Fruit fly (Drosophila melanogaster) whole organism, prepupa: Measurements from ENCODE around the gene mRpL33.
"Not testable (repeated sequence)": the region's sequence is repeated elsewhere in the genome, so short reads cannot be mapped to it uniquely, and the experiment has no call there.

ENCODE experiments used
- CG10669 ChIP-seq: fragments of 200-800 bp; sonication (Bioruptor generic); optimal IDR thresholded peaks from 3 replicates; lab custom pipeline; 2018; ENCODE audit warnings: missing biosample characterization, mild to moderate bottlenecking, missing genetic modification characterization, moderate library complexity
- CG11294 ChIP-seq: fragments of 200-800 bp; sonication (Bioruptor generic); IDR thresholded peaks from 2 replicates; pipeline ENCODE4 v1.3.6; 2022; ENCODE audit warnings: missing biosample characterization, missing genetic modification characterization
- CG11902 ChIP-seq: fragments of 200-800 bp; sonication (Bioruptor generic); optimal IDR thresholded peaks from 3 replicates; lab custom pipeline; 2016; ENCODE audit warnings: missing biosample characterization, missing genetic modification characterization
- CG15336 ChIP-seq: fragments of 200-800 bp; sonication (Bioruptor generic); IDR thresholded peaks from 2 replicates; pipeline ENCODE4 v1.3.6; 2022; ENCODE audit warnings: missing biosample characterization, missing genetic modification characterization
- CG1621 ChIP-seq: fragments of 200-800 bp; sonication (Bioruptor generic); optimal IDR thresholded peaks from 3 replicates; lab custom pipeline; 2018; ENCODE audit warnings: missing biosample characterization, mild to moderate bottlenecking, missing genetic modification characterization
- CG31627 ChIP-seq: fragments of 200-800 bp; sonication (Bioruptor generic); optimal IDR thresholded peaks from 3 replicates; lab custom pipeline; 2016; ENCODE audit warnings: missing biosample characterization, missing genetic modification characterization
- CG34406 ChIP-seq: fragments of 200-800 bp; sonication (Bioruptor generic); optimal IDR thresholded peaks from 3 replicates; lab custom pipeline; 2016; ENCODE audit warnings: missing biosample characterization, missing genetic modification characterization
- CG6163 ChIP-seq: fragments of 200-800 bp; sonication (Bioruptor generic); IDR thresholded peaks from 3 replicates; pipeline ENCODE4 v1.3.6; 2022; ENCODE audit warnings: missing biosample characterization, missing genetic modification characterization
- CG6276 ChIP-seq: fragments of 200-800 bp; sonication (Bioruptor generic); optimal IDR thresholded peaks from 2 replicates; lab custom pipeline; 2017; ENCODE audit warnings: missing biosample characterization, mild to moderate bottlenecking, missing genetic modification characterization
- CG6792 ChIP-seq: fragments of 200-800 bp; sonication (Bioruptor generic); optimal IDR thresholded peaks from 3 replicates; lab custom pipeline; 2016; ENCODE audit warnings: missing biosample characterization, missing genetic modification characterization
- CG7368 ChIP-seq: fragments of 200-800 bp; sonication (Bioruptor generic); optimal IDR thresholded peaks from 3 replicates; lab custom pipeline; 2016; ENCODE audit warnings: missing biosample characterization, missing genetic modification characterization
- CG8119 ChIP-seq: fragments of 200-800 bp; sonication (Bioruptor generic); IDR thresholded peaks from 3 replicates; pipeline ENCODE4 v1.3.6; 2022; ENCODE audit warnings: missing biosample characterization, missing genetic modification characterization
- CG8319 ChIP-seq: fragments of 200-800 bp; sonication (Bioruptor generic); optimal IDR thresholded peaks from 3 replicates; lab custom pipeline; 2016; ENCODE audit warnings: missing biosample characterization, missing genetic modification characterization
- CG9139 ChIP-seq: fragments of 200-800 bp; sonication (Bioruptor generic); optimal IDR thresholded peaks from 3 replicates; lab custom pipeline; 2017; ENCODE audit warnings: missing biosample characterization, mild to moderate bottlenecking, missing genetic modification characterization
- Eip93F ChIP-seq: fragments of 200-800 bp; sonication (Bioruptor generic); optimal IDR thresholded peaks from 2 replicates; lab custom pipeline; 2016; ENCODE audit warnings: missing biosample characterization, mild to moderate bottlenecking, missing genetic modification characterization
- Ets21C ChIP-seq: fragments of 200-800 bp; sonication (Bioruptor generic); optimal IDR thresholded peaks from 3 replicates; lab custom pipeline; 2016; ENCODE audit warnings: missing biosample characterization, missing genetic modification characterization
- Ets96B ChIP-seq: fragments of 200-800 bp; optimal IDR thresholded peaks from 2 replicates; lab custom pipeline; 2019; ENCODE audit warnings: missing biosample characterization, mild to moderate bottlenecking, missing genetic modification characterization, moderate library complexity
- Gug ChIP-seq: fragments of 200-800 bp; sonication (Bioruptor generic); IDR thresholded peaks from 2 replicates; pipeline ENCODE4 v1.3.6; 2022; ENCODE audit warnings: missing biosample characterization, missing genetic modification characterization
- Hr39 ChIP-seq: fragments of 200-800 bp; sonication (Bioruptor generic); optimal IDR thresholded peaks from 2 replicates; lab custom pipeline; 2016; ENCODE audit warnings: missing biosample characterization, missing genetic modification characterization
- Met ChIP-seq: fragments of 200-800 bp; sonication (Bioruptor generic); optimal IDR thresholded peaks from 3 replicates; lab custom pipeline; 2016; ENCODE audit warnings: missing biosample characterization, missing genetic modification characterization
- achi ChIP-seq: fragments of 200-800 bp; sonication (Bioruptor generic); optimal IDR thresholded peaks from 3 replicates; lab custom pipeline; 2016; ENCODE audit warnings: missing biosample characterization, missing genetic modification characterization
- acj6 ChIP-seq: fragments of 200-800 bp; sonication (Bioruptor generic); optimal IDR thresholded peaks from 3 replicates; lab custom pipeline; 2016; ENCODE audit warnings: missing biosample characterization, missing genetic modification characterization
- cyc ChIP-seq: fragments of 200-800 bp; sonication (Bioruptor generic); optimal IDR thresholded peaks from 3 replicates; lab custom pipeline; 2016; ENCODE audit warnings: missing biosample characterization, missing genetic modification characterization
- dsx ChIP-seq: fragments of 200-800 bp; optimal IDR thresholded peaks from 3 replicates; lab custom pipeline; 2019; ENCODE audit warnings: missing biosample characterization, mild to moderate bottlenecking, missing genetic modification characterization, moderate library complexity; ENCODE audit not compliant: poor library complexity, severe bottlenecking
- eg ChIP-seq: fragments of 200-800 bp; sonication (Bioruptor generic); IDR thresholded peaks from 3 replicates; pipeline ENCODE4 v1.3.6; 2022; ENCODE audit warnings: missing biosample characterization, missing genetic modification characterization
- esn ChIP-seq: fragments of 200-800 bp; sonication (Bioruptor generic); optimal IDR thresholded peaks from 2 replicates; lab custom pipeline; 2016; ENCODE audit warnings: missing biosample characterization, mild to moderate bottlenecking, missing genetic modification characterization, moderate library complexity
- fd85E ChIP-seq: fragments of 200-800 bp; sonication (Bioruptor generic); optimal IDR thresholded peaks from 3 replicates; lab custom pipeline; 2016; ENCODE audit warnings: missing biosample characterization, missing genetic modification characterization
- net ChIP-seq: fragments of 200-800 bp; sonication (Bioruptor generic); optimal IDR thresholded peaks from 3 replicates; lab custom pipeline; 2016; ENCODE audit warnings: missing biosample characterization, missing genetic modification characterization
- salr ChIP-seq, 2 experiments: fragments of 200-800 bp; sonication (Bioruptor generic); optimal IDR thresholded peaks; 3 replicates each; lab custom pipeline; 2016 to 2018; ENCODE audit warnings: missing biosample characterization in 2 of 2, missing genetic modification characterization in 2 of 2, mild to moderate bottlenecking in 1 of 2
- svp ChIP-seq: fragments of 200-800 bp; sonication (Bioruptor generic); peaks from one replicate; lab custom pipeline; 2016; ENCODE audit warnings: missing biosample characterization, missing genetic modification characterization
- topi ChIP-seq: fragments of 200-800 bp; sonication (Bioruptor generic); optimal IDR thresholded peaks from 3 replicates; lab custom pipeline; 2016; ENCODE audit warnings: missing biosample characterization, missing genetic modification characterization
- vri ChIP-seq: fragments of 200-800 bp; sonication (Bioruptor generic); optimal IDR thresholded peaks from 3 replicates; lab custom pipeline; 2016; ENCODE audit warnings: missing biosample characterization, mild to moderate bottlenecking, missing genetic modification characterization

Gene mRpL33

dm6 chrX:4322234-4323210 lies 491 bp upstream of the mRpL33 start, which contains the start of gene norpA (continued):
- TF ChIP-seq CG8119 (GFP tag; lab: Robert Waterston, UW) (peak; percentile 73), CG10669 (GFP tag; lab: Kevin White, UChicago) (peak; percentile 19), achi (peak; percentile 54), Ets96B (tag; lab: Kevin White, UChicago) (peak; percentile 25), CG34406 (peak; percentile 58), CG9139 (GFP tag; lab: Kevin White, UChicago) (peak; percentile 52), svp (GFP tag; lab: Kevin White, UChicago) (peak; percentile 77), acj6 (peak; percentile 30), topi (GFP tag; lab: Kevin White, UChicago) (peak; percentile 66), Ets21C (GFP tag; lab: Kevin White, UChicago) (no peak), CG7368 (peak; percentile 5), salr (GFP tag; optimal IDR thresholded peaks at IDR 0.05; lab: Kevin White, UChicago) (peak in 1 of 2 experiments; percentile 57), vri (peak; percentile 39), CG11902 (GFP tag; lab: Kevin White, UChicago) (no peak), Gug (no peak), CG8319 (GFP tag; lab: Kevin White, UChicago) (no peak), CG6792 (GFP tag; lab: Kevin White, UChicago) (peak; percentile 55), dsx (GFP tag; lab: Kevin White, UChicago) (no peak), CG6276 (GFP tag; lab: Kevin White, UChicago) (peak; percentile 27), fd85E (GFP tag; lab: Kevin White, UChicago) (peak; percentile 21), CG31627 (GFP tag; lab: Kevin White, UChicago) (peak; percentile 61), eg (GFP tag; lab: Robert Waterston, UW) (peak; percentile 62; the same call in 1 of the 3 replicates), esn (GFP tag; lab: Kevin White, UChicago) (peak; percentile 60), Met (GFP tag; lab: Kevin White, UChicago) (peak; percentile 71)

- TF ChIP-seq net, Eip93F, cyc (GFP tag; lab: Kevin White, UChicago): not testable (repeated sequence)
Observed at dm6 chrX:4319240-4319639, 2.8 kb downstream of the mRpL33 start, which contains the start of gene NO66. NO66 (plus strand) TSS chrX:4319438.

- not testable (repeated sequence) for TF ChIP-seq CG8319 (GFP tag; lab: Kevin White, UChicago); Hr39; CG1621
Observed at dm6 chrX:4318701-4319100, 3.3 kb downstream of the mRpL33 start, which contains the start of gene mei-9. mei-9 (minus strand) TSS chrX:4318801.

- peak; percentile 74; the same call in 2 of the 3 replicates for TF ChIP-seq eg (GFP tag; lab: Robert Waterston, UW)
- TF ChIP-seq CG15336 (GFP tag; lab: Robert Waterston, UW) = 0 out of 2 replicates have a peak, but pooled peaks have one; percentile 19
- 0 out of 3 replicates have a peak, but pooled peaks have one; percentile 28 for TF ChIP-seq CG8119 (GFP tag; lab: Robert Waterston, UW)
- TF ChIP-seq Gug = peak; percentile 55
- peak; percentile 37; the same call in 1 of the 2 replicates for TF ChIP-seq CG11294 (GFP tag; lab: Robert Waterston, UW)
- TF ChIP-seq CG6163 = peak; percentile 76
- TF ChIP-seq, all 60 proteins: peak for 6; not testable (repeated sequence) for 54
Observed at dm6 chrX:4318001-4318400, 4.0 kb downstream of the mRpL33 start.
